Worm (Caenorhabditis elegans): Measurements from ENCODE around the gene srg-42.

Gene srg-42

ce11 chrV:11175336-11175938, 17.6 kb upstream of the srg-42 start (continued):
- peak; percentile 65 for TF ChIP-seq mcd-1 (GFP tag; IDR thresholded peaks at IDR 0.05)
- peak; percentile 98 for TF ChIP-seq lin-26 (GFP tag; IDR thresholded peaks at IDR 0.05)
- peak; percentile 16 for TF ChIP-seq ztf-18 (tag; optimal IDR thresholded peaks at IDR 0.05)
- peak; percentile 95 for TF ChIP-seq snpc-4 (GFP tag; optimal IDR thresholded peaks at IDR 0.05)
- peak; percentile 94 to 99 (median 98) for TF ChIP-seq snpc-4 (tag; optimal IDR thresholded peaks at IDR 0.05)
- peak; percentile 73 for TF ChIP-seq F49E8.2 (tag; optimal IDR thresholded peaks at IDR 0.05; ENCODE audit: insufficient read depth)
- peak; percentile 44; the same call in 1 of the 2 replicates for TF ChIP-seq ceh-100 (GFP tag; IDR thresholded peaks at IDR 0.05)
- TF ChIP-seq repo-1 (tag; optimal IDR thresholded peaks at IDR 0.05), result peak; percentile 8
- TF ChIP-seq egrh-3 (GFP tag; IDR thresholded peaks at IDR 0.05), result 0 out of 2 replicates have a peak, but pooled peaks have one; percentile 15
- TF ChIP-seq tlf-1 (GFP tag; optimal IDR thresholded peaks at IDR 0.05), result peak; percentile 6
- peak; percentile 88 for TF ChIP-seq hmg-1.2 (GFP tag; IDR thresholded peaks at IDR 0.05)
- 0 out of 2 replicates have a peak, but pooled peaks have one; percentile 81 for TF ChIP-seq Y53G8AR.9 (GFP tag; conservative IDR thresholded peaks at IDR 0.05)
- TF ChIP-seq him-1 (tag; optimal IDR thresholded peaks at IDR 0.05), result peak; percentile 81
- TF ChIP-seq D2030.7 (GFP tag; IDR thresholded peaks at IDR 0.05), result peak; percentile 93
- TF ChIP-seq attf-6 (GFP tag; IDR thresholded peaks at IDR 0.05), result peak; percentile 90
- peak; percentile 21 for TF ChIP-seq die-1 (tag; optimal IDR thresholded peaks at IDR 0.05)
- 0 out of 2 replicates have a peak, but pooled peaks have one; percentile 21 for TF ChIP-seq Y53F4B.3 (GFP tag; IDR thresholded peaks at IDR 0.05)

DNA sequence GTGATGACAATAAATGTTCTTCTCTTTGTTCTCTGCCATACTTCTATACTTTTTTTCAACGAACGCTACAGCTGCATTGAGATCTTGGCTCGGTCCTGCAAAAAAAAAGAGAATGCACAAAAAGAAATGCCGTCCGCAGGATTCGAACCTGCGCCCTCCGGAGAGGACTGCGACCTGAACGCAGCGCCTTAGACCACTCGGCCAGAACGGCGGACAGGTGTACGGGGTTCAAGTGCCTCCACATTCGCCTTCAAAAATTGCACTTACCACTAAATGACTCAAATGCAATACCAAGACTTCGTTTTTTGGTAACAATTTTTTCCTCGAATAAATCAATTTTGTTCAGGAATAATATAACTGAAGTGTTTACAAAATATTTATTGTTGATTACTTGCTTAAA, 16.8 kb upstream of the srg-42 start:
- TF ChIP-seq mcd-1 (GFP tag; IDR thresholded peaks at IDR 0.05) (peak; percentile 49; the same call in 1 of the 2 replicates), snpc-4 (GFP tag; optimal IDR thresholded peaks at IDR 0.05) (peak; percentile 76), snpc-4 (tag; optimal IDR thresholded peaks at IDR 0.05) (peak; percentile 90 to 98 (median 95)), ceh-79 (tag; optimal IDR thresholded peaks at IDR 0.05) (no peak), attf-5 (GFP tag; optimal IDR thresholded peaks at IDR 0.05) (peak; percentile 18), pbrm-1 (GFP tag; IDR thresholded peaks at IDR 0.05) (peak; percentile 51; the same call in 1 of the 2 replicates), tbp1 (GFP tag; optimal IDR thresholded peaks at IDR 0.05) (peak; percentile 93), madf-6 (GFP tag; IDR thresholded peaks at IDR 0.05) (peak; percentile 35), rpc-1 (optimal IDR thresholded peaks at IDR 0.05) (peak; percentile 36), rpc-1 (tag; optimal IDR thresholded peaks at IDR 0.05) (peak; percentile 60), F52B5.7 (tag; optimal IDR thresholded peaks at IDR 0.05) (no peak), Y53G8AR.9 (GFP tag; conservative IDR thresholded peaks at IDR 0.05) (0 out of 2 replicates have a peak, but pooled peaks have one; percentile 30), tlf-1 (GFP tag; optimal IDR thresholded peaks at IDR 0.05) (peak; percentile 4), mes-4 (tag; optimal IDR thresholded peaks at IDR 0.05) (no peak), cebp-1 (GFP tag; IDR thresholded peaks at IDR 0.05) (no peak), cebp-1 (tag; optimal IDR thresholded peaks at IDR 0.05) (peak; percentile 24), nfya-1 (tag; optimal IDR thresholded peaks at IDR 0.05; ENCODE audit: borderline replicate concordance, insufficient read depth) (no peak), K11D2.4 (GFP tag; IDR thresholded peaks at IDR 0.05) (0 out of 2 replicates have a peak, but pooled peaks have one; percentile 32), dox-1 (GFP tag; IDR thresholded peaks at IDR 0.05) (peak; percentile 50; the same call in 1 of the 2 replicates), hmg-1.2 (GFP tag; IDR thresholded peaks at IDR 0.05) (peak; percentile 51), nfyb-1 (GFP tag; IDR thresholded peaks at IDR 0.05) (peak; percentile 51; the same call in 1 of the 2 replicates), chd-7 (tag; optimal IDR thresholded peaks at IDR 0.05) (peak; percentile 53), zfh-2 (GFP tag; conservative IDR thresholded peaks at IDR 0.05) (peak; percentile 79), ztf-22 (GFP tag; optimal IDR thresholded peaks at IDR 0.05) (no peak), hsf-1 (GFP tag; IDR thresholded peaks at IDR 0.05) (no peak), lin-26 (GFP tag; IDR thresholded peaks at IDR 0.05) (peak; percentile 23; the same call in 1 of the 2 replicates), lag-1 (GFP tag; IDR thresholded peaks at IDR 0.05) (no peak), ztf-26 (tag; optimal IDR thresholded peaks at IDR 0.05) (no peak), nhr-179 (tag; optimal IDR thresholded peaks at IDR 0.05) (no peak), Y56A3A.18 (GFP tag; IDR thresholded peaks at IDR 0.05) (peak; percentile 66; the same call in 1 of the 2 replicates), lin-40 (tag; optimal IDR thresholded peaks at IDR 0.05) (peak; percentile 15), B0261.1 (tag; optimal IDR thresholded peaks at IDR 0.05) (peak; percentile 74), snpc-1.1 (tag; optimal IDR thresholded peaks at IDR 0.05; ENCODE audit: insufficient read depth) (peak; percentile 92), ztf-28 (GFP tag; IDR thresholded peaks at IDR 0.05) (no peak), rcor-1 (GFP tag; IDR thresholded peaks at IDR 0.05) (0 out of 2 replicates have a peak, but pooled peaks have one; percentile 37), attf-6 (GFP tag; IDR thresholded peaks at IDR 0.05) (peak; percentile 16; the same call in 1 of the 2 replicates)

All from whole organism, young adult.